Fruit fly (Drosophila melanogaster) whole organism, prepupa: ENCODE results near the gene CG1024.

ENCODE experiments used
- Blimp-1 ChIP-seq: fragments of 200-800 bp; sonication (Bioruptor generic); optimal IDR thresholded peaks from 3 replicates; lab custom pipeline; 2017; ENCODE audit warnings: missing biosample characterization, missing genetic modification characterization, mild to moderate bottlenecking, moderate library complexity, missing genetic modification reagents
- Smox ChIP-seq: fragments of 200-800 bp; sonication (Bioruptor generic); optimal IDR thresholded peaks from 3 replicates; lab custom pipeline; 2016; ENCODE audit warnings: missing biosample characterization, missing genetic modification characterization

DNA sequence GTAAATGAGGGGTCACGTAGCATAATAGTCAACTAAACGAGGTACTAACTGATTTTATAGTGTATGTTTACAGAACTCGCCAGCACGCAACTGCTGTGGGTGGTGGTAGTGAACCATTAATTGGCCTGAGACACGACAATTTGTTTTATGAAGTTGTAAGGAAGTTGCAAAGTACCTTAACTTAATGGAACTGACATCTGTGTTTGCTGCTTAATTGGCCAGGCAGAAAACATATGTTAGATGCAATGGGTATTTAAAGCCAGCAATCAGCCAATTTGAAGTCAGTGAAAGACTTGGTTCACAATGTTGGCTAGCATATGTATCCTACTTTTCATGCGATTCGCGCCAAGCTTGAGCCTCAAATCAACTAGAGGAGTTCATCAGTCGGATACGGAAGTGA is 38.5 kb downstream of the CG1024 start, which contains the start of gene CG17917:
- TF ChIP-seq Blimp-1 (GFP tag; lab: Kevin White, UChicago) = no peak
- no peak for TF ChIP-seq Smox (GFP tag; lab: Kevin White, UChicago)
